Fruit fly (Drosophila melanogaster) whole organism, embryonic: ENCODE results near the gene Nepl14.

Experiments
- CG15696 ChIP-seq: fragments of 200-800 bp; sonication (Bioruptor generic); optimal IDR thresholded peaks from 2 replicates; lab custom pipeline; 2019; ENCODE audit warnings: missing biosample characterization, mild to moderate bottlenecking, missing genetic modification characterization, moderate library complexity
- CG2875 ChIP-seq: fragments of 200-800 bp; sonication (Bioruptor generic); optimal IDR thresholded peaks from 2 replicates; lab custom pipeline; 2017; ENCODE audit warnings: missing biosample characterization, mild to moderate bottlenecking, missing genetic modification characterization, missing genetic modification reagents
- CG4707 ChIP-seq: fragments of 200-800 bp; sonication (Bioruptor generic); optimal IDR thresholded peaks from 2 replicates; lab custom pipeline; 2018; ENCODE audit warnings: missing biosample characterization, mild to moderate bottlenecking, missing genetic modification characterization, moderate library complexity
- CG8089 ChIP-seq: fragments of 200-800 bp; sonication (Bioruptor generic); optimal IDR thresholded peaks from 3 replicates; lab custom pipeline; 2016; ENCODE audit warnings: missing biosample characterization, missing genetic modification characterization
- Hand ChIP-seq: fragments of 200-800 bp; sonication (Bioruptor generic); optimal IDR thresholded peaks from 2 replicates; lab custom pipeline; 2017; ENCODE audit warnings: mild to moderate bottlenecking, missing biosample characterization, missing genetic modification reagents, missing genetic modification characterization
- Jarid2 ChIP-seq: fragments of 200-800 bp; sonication (Bioruptor generic); optimal IDR thresholded peaks from 3 replicates; lab custom pipeline; 2017; ENCODE audit warnings: mild to moderate bottlenecking, missing biosample characterization, missing genetic modification reagents, missing genetic modification characterization
- esg ChIP-seq: fragments of 200-800 bp; sonication (Bioruptor generic); conservative IDR thresholded peaks from 2 replicates; pipeline ENCODE4 v1.3.6; 2022; ENCODE audit warnings: missing biosample characterization, missing genetic modification characterization
- vnd ChIP-seq: fragments of 200-800 bp; sonication (Bioruptor generic); IDR thresholded peaks from 3 replicates; pipeline ENCODE4 v1.3.6; 2022; ENCODE audit warnings: missing biosample characterization, missing genetic modification characterization; ENCODE audit not compliant: partially characterized antibody
- z ChIP-seq: fragments of 200-800 bp; sonication (Bioruptor generic); IDR thresholded peaks from 3 replicates; pipeline ENCODE4 v1.3.6; 2022; ENCODE audit warnings: missing biosample characterization, missing genetic modification characterization

DNA sequence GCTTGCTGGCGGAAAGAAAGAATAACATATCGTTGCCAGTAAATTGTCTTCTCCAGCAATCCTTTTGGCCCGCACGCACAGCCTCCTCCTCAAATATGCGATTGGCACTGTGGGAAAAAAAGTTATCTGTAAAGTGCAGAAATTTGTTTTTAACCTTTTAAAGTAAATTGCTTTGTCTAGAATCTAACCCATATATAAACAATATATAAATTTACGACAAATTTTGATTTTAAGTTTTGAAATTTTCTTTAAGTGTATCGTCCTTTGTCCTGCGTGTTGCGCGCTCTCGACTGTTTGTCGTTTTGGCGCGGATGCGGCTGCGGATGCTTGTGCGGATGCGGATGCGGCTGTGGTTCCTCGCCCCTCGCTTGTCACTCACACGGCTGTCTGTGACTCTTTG lies 43.6 kb upstream of the Nepl14 start:
- TF ChIP-seq Jarid2 (GFP tag; lab: Kevin White, UChicago) (no peak), CG15696 (tag; lab: Kevin White, UChicago) (no peak), Hand (GFP tag; lab: Kevin White, UChicago) (no peak), CG4707 (no peak), esg (GFP tag; lab: Robert Waterston, UW) (no peak), z (no peak), vnd (GFP tag; lab: Robert Waterston, UW) (no peak), CG2875 (GFP tag; lab: Kevin White, UChicago) (no peak), CG8089 (GFP tag; lab: Kevin White, UChicago) (no peak)
